Worm (Caenorhabditis elegans) whole organism, L3 larva: Measurements from ENCODE around the gene C55A6.6.

Experiments used
- R02D3.7 ChIP-seq: fragments of 150-350 bp; optimal IDR thresholded peaks from 2 replicates; lab custom pipeline; 2014; ENCODE audit warnings: missing biosample characterization, missing genetic modification characterization
- ZK546.5 ChIP-seq: sonication (generic microtip); optimal IDR thresholded peaks from 2 replicates; lab custom pipeline; 2017; ENCODE audit warnings: missing biosample characterization, missing genetic modification characterization
- ama-1 ChIP-seq: fragments of 150-350 bp; optimal IDR thresholded peaks from 2 replicates; lab custom pipeline; 2018
- ceh-16 ChIP-seq: sonication (generic microtip); optimal IDR thresholded peaks from 2 replicates; lab custom pipeline; 2017; ENCODE audit warnings: missing biosample characterization, missing genetic modification characterization
- ceh-28 ChIP-seq: fragments of 150-350 bp; optimal IDR thresholded peaks from 2 replicates; lab custom pipeline; 2014; ENCODE audit warnings: missing biosample characterization, missing genetic modification reagents, missing genetic modification characterization
- ceh-82 ChIP-seq: fragments of 150-350 bp; optimal IDR thresholded peaks from 2 replicates; lab custom pipeline; 2014; ENCODE audit warnings: missing biosample characterization, missing genetic modification characterization
- daf-12 ChIP-seq: fragments of 150-350 bp; optimal IDR thresholded peaks from 2 replicates; lab custom pipeline; 2014; ENCODE audit warnings: missing biosample characterization, missing genetic modification reagents, missing genetic modification characterization
- egl-27 ChIP-seq: sonication (generic microtip); optimal IDR thresholded peaks from 4 replicates; lab custom pipeline; 2017; ENCODE audit warnings: missing biosample characterization, missing genetic modification reagents, missing genetic modification characterization
- elt-1 ChIP-seq: fragments of 150-350 bp; optimal IDR thresholded peaks from 2 replicates; lab custom pipeline; 2014; ENCODE audit warnings: missing biosample characterization, missing genetic modification characterization
- elt-2 ChIP-seq: sonication (generic microtip); optimal IDR thresholded peaks from 2 replicates; lab custom pipeline; 2016; ENCODE audit warnings: missing genetic modification reagents, mild to moderate bottlenecking, missing genetic modification characterization, missing compliant biosample characterization
- elt-3 ChIP-seq, 3 experiments: fragments of 150-350 bp in 1 of 3; sonication (generic microtip) in 2 of 3; optimal IDR thresholded peaks; 2 replicates in 2 of 3; 4 replicates in 1 of 3; lab custom pipeline; 2014 to 2017; ENCODE audit warnings: missing biosample characterization in 3 of 3, missing genetic modification characterization in 3 of 3
- eor-1 ChIP-seq, 2 experiments: fragments of 150-350 bp; optimal IDR thresholded peaks; 2 replicates each; lab custom pipeline; 2014 to 2018; ENCODE audit warnings: missing biosample characterization in 2 of 2, missing genetic modification characterization in 2 of 2
- fkh-10 ChIP-seq: sonication (generic microtip); optimal IDR thresholded peaks from 2 replicates; lab custom pipeline; 2017; ENCODE audit warnings: missing biosample characterization, missing genetic modification reagents, missing genetic modification characterization
- fos-1 ChIP-seq: fragments of 150-350 bp; optimal IDR thresholded peaks from 2 replicates; lab custom pipeline; 2014; ENCODE audit warnings: missing biosample characterization, missing genetic modification characterization
- hmg-11 ChIP-seq: sonication (generic microtip); optimal IDR thresholded peaks from 2 replicates; lab custom pipeline; 2016; ENCODE audit warnings: missing genetic modification characterization, missing compliant biosample characterization
- jun-1 ChIP-seq: fragments of 150-350 bp; optimal IDR thresholded peaks from 2 replicates; lab custom pipeline; 2014; ENCODE audit warnings: missing biosample characterization, missing genetic modification reagents, missing genetic modification characterization
- lin-15B ChIP-seq: fragments of 150-350 bp; optimal IDR thresholded peaks from 2 replicates; lab custom pipeline; 2014; ENCODE audit warnings: missing biosample characterization, missing genetic modification characterization
- lin-39 ChIP-seq: fragments of 150-350 bp; optimal IDR thresholded peaks from 2 replicates; lab custom pipeline; 2018; ENCODE audit warnings: missing biosample characterization, missing genetic modification reagents, missing genetic modification characterization
- mml-1 ChIP-seq: fragments of 150-350 bp; sonication (generic microtip); optimal IDR thresholded peaks from 3 replicates; lab custom pipeline; 2014; ENCODE audit warnings: missing biosample characterization, missing genetic modification characterization
- nfya-1 ChIP-seq: sonication (generic microtip); optimal IDR thresholded peaks from 2 replicates; lab custom pipeline; 2017; ENCODE audit warnings: missing genetic modification characterization, mild to moderate bottlenecking, missing compliant biosample characterization, antibody characterized with exemption, moderate library complexity; ENCODE audit not compliant: insufficient read depth
- nhr-11 ChIP-seq: fragments of 150-350 bp; optimal IDR thresholded peaks from 2 replicates; lab custom pipeline; 2014; ENCODE audit warnings: missing biosample characterization, missing genetic modification characterization
- nhr-12 ChIP-seq: fragments of 150-350 bp; optimal IDR thresholded peaks from 2 replicates; lab custom pipeline; 2014; ENCODE audit warnings: missing biosample characterization, missing genetic modification characterization
- nhr-23 ChIP-seq: fragments of 150-350 bp; optimal IDR thresholded peaks from 2 replicates; lab custom pipeline; 2014; ENCODE audit warnings: missing biosample characterization, missing genetic modification reagents, missing genetic modification characterization
- nhr-237 ChIP-seq: fragments of 150-350 bp; optimal IDR thresholded peaks from 2 replicates; lab custom pipeline; 2014; ENCODE audit warnings: missing biosample characterization, missing genetic modification characterization
- nhr-25 ChIP-seq: sonication (generic microtip); optimal IDR thresholded peaks from 2 replicates; lab custom pipeline; 2017; ENCODE audit warnings: missing biosample characterization, missing genetic modification characterization
- nhr-28 ChIP-seq: fragments of 150-350 bp; optimal IDR thresholded peaks from 2 replicates; lab custom pipeline; 2014; ENCODE audit warnings: missing biosample characterization, missing genetic modification characterization
- nhr-43 ChIP-seq: sonication (generic microtip); optimal IDR thresholded peaks from 2 replicates; lab custom pipeline; 2016; ENCODE audit warnings: mild to moderate bottlenecking, missing genetic modification characterization, missing compliant biosample characterization; ENCODE audit not compliant: poor library complexity, severe bottlenecking
- nhr-67 ChIP-seq: fragments of 150-350 bp; optimal IDR thresholded peaks from 2 replicates; lab custom pipeline; 2014; ENCODE audit warnings: missing biosample characterization, missing genetic modification characterization
- nhr-76 ChIP-seq: fragments of 150-350 bp; sonication (generic microtip); optimal IDR thresholded peaks from 5 replicates; lab custom pipeline; 2014; ENCODE audit warnings: missing biosample characterization, missing genetic modification characterization
- pqm-1 ChIP-seq: fragments of 150-350 bp; optimal IDR thresholded peaks from 2 replicates; lab custom pipeline; 2017; ENCODE audit warnings: missing biosample characterization, missing genetic modification characterization, inconsistent platforms
- skn-1 ChIP-seq: fragments of 150-350 bp; optimal IDR thresholded peaks from 2 replicates; lab custom pipeline; 2014; ENCODE audit warnings: missing biosample characterization, missing genetic modification characterization
- tbx-2 ChIP-seq: sonication (generic microtip); optimal IDR thresholded peaks from 2 replicates; lab custom pipeline; 2016; ENCODE audit warnings: mild to moderate bottlenecking, missing genetic modification characterization, missing compliant biosample characterization
- unc-39 ChIP-seq: sonication (generic microtip); optimal IDR thresholded peaks from 4 replicates; lab custom pipeline; 2017; ENCODE audit warnings: missing biosample characterization, missing genetic modification characterization
- unc-62 ChIP-seq: fragments of 150-350 bp; sonication (generic microtip); optimal IDR thresholded peaks from 4 replicates; lab custom pipeline; 2014; ENCODE audit warnings: missing biosample characterization, missing genetic modification reagents, missing genetic modification characterization
- zag-1 ChIP-seq: fragments of 150-350 bp; optimal IDR thresholded peaks from 2 replicates; lab custom pipeline; 2014; ENCODE audit warnings: missing biosample characterization, missing genetic modification characterization
- ztf-4 ChIP-seq: fragments of 150-350 bp; optimal IDR thresholded peaks from 2 replicates; lab custom pipeline; 2014; ENCODE audit warnings: missing biosample characterization, missing genetic modification characterization

C55A6.6 gene

DNA sequence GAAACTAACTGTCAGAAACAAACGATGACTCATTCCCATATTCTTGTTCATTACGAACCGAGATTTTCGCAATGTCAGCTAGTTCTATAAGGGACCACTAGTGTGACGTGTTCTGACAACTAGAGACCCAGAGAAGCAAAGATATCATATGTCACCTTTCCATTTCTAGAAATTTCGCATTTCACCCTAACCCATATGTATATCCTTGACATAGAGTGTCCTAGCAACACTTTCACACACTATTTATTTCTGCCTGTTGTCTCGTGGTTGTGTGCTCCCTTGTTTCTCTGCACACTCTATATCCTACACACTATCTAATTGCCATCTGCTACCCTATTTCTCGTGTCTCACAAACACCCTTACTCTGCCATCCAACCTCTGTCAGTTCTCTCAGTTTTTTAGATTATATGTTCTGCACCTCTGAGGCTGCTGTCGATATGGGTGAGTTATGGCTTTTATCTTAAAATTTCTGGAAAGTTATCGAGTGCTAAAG, 34.4 kb upstream of the C55A6.6 start, which contains the start of the genes F38B7.17 and F38B7.3 (continued):
- no peak for TF ChIP-seq nhr-28
- TF ChIP-seq unc-62 (GFP tag; lab: Kevin White, UChicago) = no peak
- peak; percentile 89 for TF ChIP-seq nhr-25
- TF ChIP-seq nhr-12 = no peak
- no peak for TF ChIP-seq nhr-67
- no peak for TF ChIP-seq ceh-28
- TF ChIP-seq ceh-16 (tag; lab: Kevin White, UChicago) = no peak
- no peak for TF ChIP-seq ztf-4 (tag; lab: Kevin White, UChicago)
- TF ChIP-seq nhr-11 = no peak
- TF ChIP-seq ZK546.5 (tag; lab: Kevin White, UChicago) = no peak
- no peak for TF ChIP-seq hmg-11 (tag; lab: Kevin White, UChicago)
- TF ChIP-seq fos-1 (tag; lab: Kevin White, UChicago) = no peak
- TF ChIP-seq jun-1 (tag; lab: Kevin White, UChicago) = no peak
- no peak for TF ChIP-seq unc-39
- peak; percentile 15 for TF ChIP-seq nhr-43
- no peak for TF ChIP-seq ama-1
- TF ChIP-seq fkh-10 (GFP tag; lab: Kevin White, UChicago) = no peak

ce11 chrV:11546795-11547194, 32.3 kb upstream of the C55A6.6 start, which contains the start of gene F38B7.11:
TSS of gene F38B7.11 (plus strand) at chrV:11547095.
- TF ChIP-seq mml-1 (tag; lab: Kevin White, UChicago) (no peak), lin-15B (no peak), nhr-25 (no peak), tbx-2 (tag; lab: Kevin White, UChicago) (no peak), skn-1 (no peak), lin-39 (no peak), ceh-82 (no peak), jun-1 (tag; lab: Kevin White, UChicago) (no peak), fos-1 (tag; lab: Kevin White, UChicago) (no peak), eor-1 (tag; optimal IDR thresholded peaks at IDR 0.05; lab: Kevin White, UChicago) (no peak), nhr-23 (tag; lab: Kevin White, UChicago) (no peak), pqm-1 (tag; lab: Kevin White, UChicago) (no peak), elt-1 (tag; lab: Kevin White, UChicago) (no peak), unc-62 (GFP tag; lab: Kevin White, UChicago) (no peak), ceh-28 (no peak)

ce11 chrV:11545227-11545626, 30.7 kb upstream of the C55A6.6 start, which contains the start of gene F38B7.10:
TSS of gene F38B7.10 (plus strand) at chrV:11545527.
- TF ChIP-seq ama-1 = no peak
- TF ChIP-seq zag-1 (tag; lab: Kevin White, UChicago) = no peak
- no peak for TF ChIP-seq fos-1 (tag; lab: Kevin White, UChicago)
- TF ChIP-seq elt-3 (tag; optimal IDR thresholded peaks at IDR 0.05; lab: Kevin White, UChicago) = no peak
- no peak for TF ChIP-seq elt-2 (tag; lab: Kevin White, UChicago)
- no peak for TF ChIP-seq R02D3.7
- no peak for TF ChIP-seq unc-62 (GFP tag; lab: Kevin White, UChicago)
- TF ChIP-seq pqm-1 (tag; lab: Kevin White, UChicago) = no peak

ce11 chrV:11543564-11543963, 29.0 kb upstream of the C55A6.6 start, which contains the start of gene F38B7.2:
TSS of gene F38B7.2 (plus strand) at chrV:11543963.
- peak; percentile 29 for TF ChIP-seq elt-1 (tag; lab: Kevin White, UChicago)
- peak; percentile 76 for TF ChIP-seq nhr-25
- peak; percentile 28 for TF ChIP-seq egl-27
- TF ChIP-seq unc-39 = no peak
- TF ChIP-seq nhr-43 = peak; percentile 68
- no peak for TF ChIP-seq ztf-4 (tag; lab: Kevin White, UChicago)
- TF ChIP-seq nfya-1 = peak; percentile 11
- TF ChIP-seq jun-1 (tag; lab: Kevin White, UChicago) = no peak
- TF ChIP-seq nhr-23 (tag; lab: Kevin White, UChicago) = peak; percentile 72
- TF ChIP-seq, all 47 proteins: peak for 6

DNA sequence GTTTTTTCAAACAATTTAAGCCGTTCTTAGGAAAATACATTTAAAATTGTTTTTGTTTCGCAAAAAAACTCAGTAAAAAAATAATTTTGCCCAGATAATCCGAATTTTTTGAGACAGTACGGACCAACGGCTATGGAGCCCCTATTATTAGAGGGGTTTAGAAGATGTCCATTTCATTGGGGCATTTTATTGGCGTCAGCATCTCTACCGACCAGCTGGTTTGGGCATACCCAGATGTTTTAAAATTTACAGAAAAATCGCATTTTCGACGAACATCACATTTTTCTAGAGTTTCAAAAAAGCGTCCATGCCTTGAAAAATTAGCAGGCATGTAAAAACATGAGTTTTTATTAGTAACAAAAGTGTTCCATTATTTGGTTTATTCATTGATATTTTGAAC, 26.7 kb upstream of the C55A6.6 start:
- TF ChIP-seq jun-1 (tag; lab: Kevin White, UChicago) = no peak
- TF ChIP-seq nfya-1 = no peak
- no peak for TF ChIP-seq elt-1 (tag; lab: Kevin White, UChicago)
- no peak for TF ChIP-seq nhr-23 (tag; lab: Kevin White, UChicago)
- TF ChIP-seq ama-1 = no peak
- no peak for TF ChIP-seq daf-12 (tag; lab: Kevin White, UChicago)
- TF ChIP-seq ceh-16 (tag; lab: Kevin White, UChicago) = no peak
- no peak for TF ChIP-seq ZK546.5 (tag; lab: Kevin White, UChicago)
- TF ChIP-seq nhr-76 (tag; lab: Kevin White, UChicago) = no peak
- no peak for TF ChIP-seq lin-15B
- TF ChIP-seq nhr-237 (tag; lab: Kevin White, UChicago) = no peak
